Worm (Caenorhabditis elegans): Measurements from ENCODE around the gene T09F3.2.
A peak's percentile ranks its signal among the peaks of the same experiment; 100 is the strongest.

T09F3.2 gene

ce11 chrII:10393282-10394179 is 2.6 kb downstream of the T09F3.2 start, which contains the start of gene gpd-1 (continued):
- TF ChIP-seq attf-5 (GFP tag; optimal IDR thresholded peaks at IDR 0.05) (no peak), lsl-1 (GFP tag; optimal IDR thresholded peaks at IDR 0.05) (peak; percentile 85), egl-18 (GFP tag; IDR thresholded peaks at IDR 0.05) (no peak), Y67H2A.10 (GFP tag; conservative IDR thresholded peaks at IDR 0.05) (no peak; the same call in 1 of the 2 replicates), mel-28 (tag; optimal IDR thresholded peaks at IDR 0.05; ENCODE audit: borderline replicate concordance) (no peak), lsy-27 (tag; optimal IDR thresholded peaks at IDR 0.05; ENCODE audit: borderline replicate concordance, insufficient read depth) (no peak), F37B4.10 (GFP tag; IDR thresholded peaks at IDR 0.05) (no peak), ets-4 (GFP tag; optimal IDR thresholded peaks at IDR 0.05) (no peak), F49E8.2 (tag; optimal IDR thresholded peaks at IDR 0.05; ENCODE audit: insufficient read depth) (peak; percentile 62), F57A8.1 (GFP tag; optimal IDR thresholded peaks at IDR 0.05) (no peak), attf-6 (GFP tag; IDR thresholded peaks at IDR 0.05) (0 out of 2 replicates have a peak, but pooled peaks have one; percentile 52), egrh-3 (GFP tag; IDR thresholded peaks at IDR 0.05) (0 out of 2 replicates have a peak, but pooled peaks have one; percentile 6), dox-1 (GFP tag; IDR thresholded peaks at IDR 0.05) (peak; percentile 80), mes-4 (tag; optimal IDR thresholded peaks at IDR 0.05) (no peak), madf-10 (tag; optimal IDR thresholded peaks at IDR 0.05) (peak; percentile 14), lin-54 (GFP tag; optimal IDR thresholded peaks at IDR 0.05) (peak; percentile 83), ztf-25 (GFP tag; IDR thresholded peaks at IDR 0.05) (no peak), egl-44 (GFP tag; IDR thresholded peaks at IDR 0.05) (no peak), atf-7 (tag; optimal IDR thresholded peaks at IDR 0.05) (peak; percentile 29), B0261.1 (tag; optimal IDR thresholded peaks at IDR 0.05) (no peak), ceh-100 (GFP tag; IDR thresholded peaks at IDR 0.05) (peak; percentile 46; the same call in 1 of the 2 replicates), rcor-1 (GFP tag; IDR thresholded peaks at IDR 0.05) (peak; percentile 70), fkh-3 (tag; optimal IDR thresholded peaks at IDR 0.05) (no peak), nfya-2 (GFP tag; IDR thresholded peaks at IDR 0.05) (no peak), rec-8 (tag; optimal IDR thresholded peaks at IDR 0.05) (no peak), Y56A3A.18 (GFP tag; IDR thresholded peaks at IDR 0.05) (no peak), madf-3 (GFP tag; IDR thresholded peaks at IDR 0.05) (peak; percentile 78; the same call in 1 of the 2 replicates), nhr-27 (tag; optimal IDR thresholded peaks at IDR 0.05) (no peak), snpc-1.3 (tag; optimal IDR thresholded peaks at IDR 0.05; ENCODE audit: insufficient read depth) (peak; percentile 82), ztf-6 (GFP tag; IDR thresholded peaks at IDR 0.05) (no peak), B0336.3 (GFP tag; IDR thresholded peaks at IDR 0.05) (peak; percentile 87), F39B2.1 (GFP tag; IDR thresholded peaks at IDR 0.05) (no peak), ceh-91 (GFP tag; IDR thresholded peaks at IDR 0.05) (peak; percentile 98), cebp-1 (GFP tag; IDR thresholded peaks at IDR 0.05) (no peak), cebp-1 (tag; optimal IDR thresholded peaks at IDR 0.05) (peak; percentile 36), snpc-4 (GFP tag; optimal IDR thresholded peaks at IDR 0.05) (peak; percentile 36), snpc-4 (tag; optimal IDR thresholded peaks at IDR 0.05) (peak in 2 of 4 experiments; percentile 2 to 53), ccch-3 (GFP tag; optimal IDR thresholded peaks at IDR 0.05) (no peak), sea-2 (GFP tag; IDR thresholded peaks at IDR 0.05) (no peak), B0035.1 (tag; optimal IDR thresholded peaks at IDR 0.05) (no peak), F52B5.7 (tag; optimal IDR thresholded peaks at IDR 0.05) (no peak), hlh-26 (GFP tag; conservative IDR thresholded peaks at IDR 0.05) (no peak), ZK185.1 (tag; optimal IDR thresholded peaks at IDR 0.05; ENCODE audit: poor library complexity, severe bottlenecking) (no peak), akir-1 (GFP tag; optimal IDR thresholded peaks at IDR 0.05) (no peak), F57C9.4 (tag; optimal IDR thresholded peaks at IDR 0.05) (peak; percentile 62), unc-130 (GFP tag; optimal IDR thresholded peaks at IDR 0.05) (peak; percentile 82)

All from whole organism, young adult.